Worm (Caenorhabditis elegans): ENCODE measurements around the gene Y19D10B.6.
"Not testable (repeated sequence)": the region's sequence is repeated elsewhere in the genome, so short reads cannot be mapped to it uniquely, and the experiment has no call there.

- not testable (repeated sequence) for TF ChIP-seq unc-62 (GFP tag; optimal IDR thresholded peaks at IDR 0.05 in 1 of 2); unc-62 (tag; optimal IDR thresholded peaks at IDR 0.05); egl-43 (GFP tag; IDR thresholded peaks at IDR 0.05); snpc-4 (tag; optimal IDR thresholded peaks at IDR 0.05); hif-1 (tag; optimal IDR thresholded peaks at IDR 0.05)
Observed at ce11 chrV:2322466-2322865, 1.6 kb upstream of the Y19D10B.6 start, which contains the start of gene pud-1.2.

Measured in whole organism, L4 larva.